Worm (Caenorhabditis elegans) whole organism, L2 larva: ENCODE results near the gene str-14.

Experiments used
- Y55F3AM.14 ChIP-seq: fragments of 200-800 bp; sonication (Bioruptor generic); optimal IDR thresholded peaks from 2 replicates; lab custom pipeline; 2018; ENCODE audit warnings: mild to moderate bottlenecking, missing genetic modification characterization, missing compliant biosample characterization
- ZK546.5 ChIP-seq: sonication (generic microtip); optimal IDR thresholded peaks from 2 replicates; lab custom pipeline; 2017; ENCODE audit warnings: missing biosample characterization, missing genetic modification characterization
- alr-1 ChIP-seq: fragments of 150-350 bp; optimal IDR thresholded peaks from 2 replicates; lab custom pipeline; 2014; ENCODE audit warnings: missing biosample characterization, missing genetic modification characterization
- aly-2 ChIP-seq: fragments of 150-350 bp; optimal IDR thresholded peaks from 2 replicates; lab custom pipeline; 2014; ENCODE audit warnings: missing biosample characterization, missing genetic modification characterization
- ama-1 ChIP-seq: fragments of 150-350 bp; optimal IDR thresholded peaks from 2 replicates; lab custom pipeline; 2018; ENCODE audit warnings: inconsistent platforms
- ceh-16 ChIP-seq: fragments of 150-350 bp; optimal IDR thresholded peaks from 2 replicates; lab custom pipeline; 2014; ENCODE audit warnings: missing biosample characterization, missing genetic modification characterization
- ceh-82 ChIP-seq: fragments of 150-350 bp; optimal IDR thresholded peaks from 2 replicates; lab custom pipeline; 2014; ENCODE audit warnings: missing biosample characterization, missing genetic modification characterization
- dmd-4 ChIP-seq: sonication (generic microtip); optimal IDR thresholded peaks from 2 replicates; lab custom pipeline; 2017; ENCODE audit warnings: missing biosample characterization, missing genetic modification characterization
- egl-27 ChIP-seq: sonication (generic microtip); optimal IDR thresholded peaks from 3 replicates; lab custom pipeline; 2017; ENCODE audit warnings: missing biosample characterization, missing genetic modification reagents, missing genetic modification characterization
- fos-1 ChIP-seq: fragments of 150-350 bp; optimal IDR thresholded peaks from 2 replicates; lab custom pipeline; 2014; ENCODE audit warnings: missing biosample characterization, missing genetic modification characterization
- lin-11 ChIP-seq: fragments of 150-350 bp; sonication (generic microtip); optimal IDR thresholded peaks from 2 replicates; lab custom pipeline; 2014; ENCODE audit warnings: missing biosample characterization, missing genetic modification characterization, inconsistent platforms, mixed read lengths
- lin-13 ChIP-seq: fragments of 150-350 bp; optimal IDR thresholded peaks from 2 replicates; lab custom pipeline; 2014; ENCODE audit warnings: missing biosample characterization, missing genetic modification reagents, missing genetic modification characterization
- lin-39 ChIP-seq: fragments of 150-350 bp; optimal IDR thresholded peaks from 2 replicates; lab custom pipeline; 2014; ENCODE audit warnings: missing biosample characterization, missing genetic modification reagents, missing genetic modification characterization
- lsy-2 ChIP-seq, 2 experiments: fragments of 150-350 bp in 1 of 2; sonication (generic microtip) in 1 of 2; optimal IDR thresholded peaks; 2 replicates each; lab custom pipeline; 2014 to 2017; ENCODE audit warnings: missing biosample characterization in 2 of 2, missing genetic modification characterization in 2 of 2
- mab-5 ChIP-seq: fragments of 150-350 bp; optimal IDR thresholded peaks from 2 replicates; lab custom pipeline; 2014; ENCODE audit warnings: missing biosample characterization, missing genetic modification characterization
- mdl-1 ChIP-seq, 2 experiments: fragments of 150-350 bp in 1 of 2; sonication (generic microtip) in 1 of 2; optimal IDR thresholded peaks; 2 replicates each; lab custom pipeline; 2017; ENCODE audit warnings: missing biosample characterization in 2 of 2, missing genetic modification characterization in 2 of 2
- nhr-129 ChIP-seq: fragments of 150-350 bp; optimal IDR thresholded peaks from 2 replicates; lab custom pipeline; 2014; ENCODE audit warnings: missing biosample characterization, missing genetic modification characterization
- nhr-21 ChIP-seq: fragments of 150-350 bp; optimal IDR thresholded peaks from 2 replicates; lab custom pipeline; 2014; ENCODE audit warnings: missing biosample characterization, missing genetic modification characterization
- nhr-237 ChIP-seq: fragments of 150-350 bp; optimal IDR thresholded peaks from 2 replicates; lab custom pipeline; 2014; ENCODE audit warnings: missing biosample characterization, missing genetic modification characterization
- nhr-25 ChIP-seq: fragments of 150-350 bp; sonication (generic microtip); optimal IDR thresholded peaks from 3 replicates; lab custom pipeline; 2014; ENCODE audit warnings: missing biosample characterization, missing genetic modification characterization
- nhr-6 ChIP-seq: fragments of 150-350 bp; optimal IDR thresholded peaks from 2 replicates; lab custom pipeline; 2014; ENCODE audit warnings: missing biosample characterization, missing genetic modification characterization
- nhr-77 ChIP-seq: fragments of 150-350 bp; optimal IDR thresholded peaks from 2 replicates; lab custom pipeline; 2014; ENCODE audit warnings: missing biosample characterization, missing genetic modification characterization
- peb-1 ChIP-seq: fragments of 150-350 bp; optimal IDR thresholded peaks from 2 replicates; lab custom pipeline; 2014; ENCODE audit warnings: missing biosample characterization, missing genetic modification characterization
- sma-9 ChIP-seq, 2 experiments: fragments of 150-350 bp in 1 of 2; sonication (generic microtip) in 1 of 2; optimal IDR thresholded peaks; 2 replicates each; lab custom pipeline; 2014 to 2016; ENCODE audit warnings: missing genetic modification characterization in 2 of 2, mild to moderate bottlenecking in 1 of 2, missing biosample characterization in 1 of 2, missing compliant biosample characterization in 1 of 2, missing genetic modification reagents in 1 of 2, moderate library complexity in 1 of 2
- unc-55 ChIP-seq: fragments of 150-350 bp; sonication (generic microtip); optimal IDR thresholded peaks from 3 replicates; lab custom pipeline; 2014; ENCODE audit warnings: missing biosample characterization, missing genetic modification reagents, missing genetic modification characterization
- ztf-4 ChIP-seq: fragments of 150-350 bp; optimal IDR thresholded peaks from 2 replicates; lab custom pipeline; 2014; ENCODE audit warnings: missing biosample characterization, missing genetic modification characterization

The str-14 gene

DNA sequence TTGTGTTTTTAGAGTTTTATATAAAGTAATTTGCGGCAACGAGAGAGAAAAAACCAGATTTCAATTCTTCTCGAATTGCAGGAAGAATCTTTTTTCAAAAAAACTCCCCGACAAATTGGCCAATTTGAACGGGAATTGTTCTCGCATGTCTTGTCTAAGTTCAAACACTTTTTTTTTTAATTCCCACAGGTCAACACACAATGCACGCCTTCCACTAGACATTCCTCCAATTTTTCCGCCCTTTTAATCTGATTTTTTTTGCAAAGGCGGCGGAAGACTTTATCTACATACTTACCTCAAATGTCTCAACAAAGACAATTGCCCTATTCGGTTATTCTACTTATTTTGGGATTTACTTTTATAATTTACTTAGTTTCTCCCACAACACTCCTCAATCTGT is 47.3 kb downstream of the str-14 start, which contains the start of gene F26D2.3:
Gene F26D2.3 (plus strand): TSS at position 301 of the 400 bp plus-strand sequence.
- TF ChIP-seq lin-39 (tag; lab: Kevin White, UChicago) (no peak), egl-27 (tag; lab: Kevin White, UChicago) (no peak)

DNA sequence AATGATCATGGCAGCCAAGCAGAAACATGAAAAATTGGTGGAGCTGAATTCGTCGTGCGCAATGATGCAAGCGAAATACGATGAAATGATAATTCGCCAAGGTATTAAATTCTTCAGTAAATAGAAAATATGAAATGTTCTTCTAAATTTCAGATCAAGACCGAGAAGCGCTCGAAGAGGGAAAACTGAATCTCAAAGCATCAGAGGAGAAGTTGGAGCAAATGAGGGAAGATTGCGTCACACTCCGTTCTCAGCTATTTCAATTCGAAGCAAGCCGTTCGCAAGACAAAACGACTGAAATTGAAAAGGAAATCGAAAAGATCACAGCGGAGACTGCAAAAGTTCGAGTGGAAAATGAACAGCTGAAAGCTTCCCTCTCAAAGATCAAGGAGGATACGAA is 48.6 kb downstream of the str-14 start:
- TF ChIP-seq ceh-16 (tag; lab: Kevin White, UChicago), result no peak
- TF ChIP-seq dmd-4 (tag; lab: Kevin White, UChicago), result no peak
- TF ChIP-seq nhr-77 (tag; lab: Kevin White, UChicago), result no peak
- TF ChIP-seq ama-1 (lab: Kevin White, UChicago), result no peak
- no peak for TF ChIP-seq fos-1 (tag; lab: Kevin White, UChicago)
- TF ChIP-seq, all 48 proteins: peak for 0

DNA sequence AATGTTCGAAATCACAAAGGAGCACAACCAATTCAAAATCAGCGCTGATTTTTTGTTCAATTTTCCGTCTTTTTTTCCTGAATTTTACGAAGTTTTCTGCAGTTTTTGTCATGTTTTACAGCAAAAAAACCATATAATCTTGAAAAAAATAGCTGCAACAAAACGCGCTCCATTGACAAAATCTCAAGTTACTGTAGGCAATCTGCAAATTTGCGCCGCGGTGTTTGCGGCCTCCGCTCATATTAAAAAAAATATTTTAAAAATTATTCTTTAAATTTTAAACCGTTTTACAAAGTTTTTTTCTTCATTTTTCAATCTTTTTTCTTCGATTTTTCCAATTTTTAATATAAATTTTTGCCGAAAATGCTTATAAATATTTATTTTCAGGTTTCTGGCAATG is 49.6 kb downstream of the str-14 start:
- TF ChIP-seq lsy-2 (tag; optimal IDR thresholded peaks at IDR 0.05; lab: Kevin White, UChicago) (no peak), ceh-82 (no peak), nhr-25 (no peak), mab-5 (tag; lab: Kevin White, UChicago) (no peak), fos-1 (tag; lab: Kevin White, UChicago) (no peak), nhr-129 (tag; lab: Kevin White, UChicago) (no peak), ztf-4 (tag; lab: Kevin White, UChicago) (no peak), nhr-21 (no peak), nhr-77 (tag; lab: Kevin White, UChicago) (no peak), nhr-6 (tag; lab: Kevin White, UChicago) (no peak), nhr-237 (tag; lab: Kevin White, UChicago) (no peak), Y55F3AM.14 (GFP tag; lab: Kevin White, UChicago) (no peak), peb-1 (tag; lab: Kevin White, UChicago) (no peak), aly-2 (tag; lab: Kevin White, UChicago) (no peak), unc-55 (GFP tag; lab: Kevin White, UChicago) (no peak), mdl-1 (tag; optimal IDR thresholded peaks at IDR 0.05; lab: Kevin White, UChicago) (no peak), ZK546.5 (tag; lab: Kevin White, UChicago) (no peak), lin-11 (tag; lab: Kevin White, UChicago) (no peak), ceh-16 (tag; lab: Kevin White, UChicago) (no peak), lin-13 (GFP tag; lab: Kevin White, UChicago) (no peak)

ce11 chrV:16403974-16404373 is 51.0 kb downstream of the str-14 start, which contains the start of gene syp-1:
syp-1 (plus strand) TSS chrV:16404274.
- TF ChIP-seq lin-13 (GFP tag; lab: Kevin White, UChicago), result no peak
- TF ChIP-seq alr-1 (tag; lab: Kevin White, UChicago), result no peak
- no peak for TF ChIP-seq egl-27 (tag; lab: Kevin White, UChicago)
- TF ChIP-seq ceh-82, result no peak
- TF ChIP-seq sma-9 (GFP tag; optimal IDR thresholded peaks at IDR 0.05; lab: Kevin White, UChicago), result no peak
- no peak for TF ChIP-seq sma-9 (tag; optimal IDR thresholded peaks at IDR 0.05; lab: Kevin White, UChicago)
